Worm (Caenorhabditis elegans) whole organism, early embryonic: ENCODE measurements around the gene his-70.

Experiments
- ama-1 ChIP-seq: fragments of 150-350 bp; optimal IDR thresholded peaks from 2 replicates; lab custom pipeline; 2014
- ceh-36 ChIP-seq: sonication (generic microtip); optimal IDR thresholded peaks from 2 replicates; lab custom pipeline; 2016; ENCODE audit warnings: missing genetic modification characterization, inconsistent platforms, missing compliant biosample characterization
- flt-1 ChIP-seq: fragments of 200-800 bp; sonication (Bioruptor generic); IDR thresholded peaks from 2 replicates; pipeline ENCODE4 v1.3.6; 2022; ENCODE audit warnings: missing genetic modification characterization, missing compliant biosample characterization
- pes-1 ChIP-seq: fragments of 200-800 bp; sonication (Bioruptor generic); IDR thresholded peaks from 2 replicates; pipeline ENCODE4 v1.3.6; 2022; ENCODE audit warnings: missing genetic modification reagents, missing genetic modification characterization, missing compliant biosample characterization
- tbx-11 ChIP-seq: fragments of 200-800 bp; sonication (Bioruptor generic); IDR thresholded peaks from 2 replicates; pipeline ENCODE4 v1.3.6; 2022; ENCODE audit warnings: missing genetic modification characterization, missing compliant biosample characterization
- tbx-37 ChIP-seq: fragments of 200-800 bp; sonication (Bioruptor generic); conservative IDR thresholded peaks from 2 replicates; pipeline ENCODE4 v1.3.6; 2022; ENCODE audit warnings: missing genetic modification reagents, missing genetic modification characterization, missing compliant biosample characterization
- tra-4 ChIP-seq: sonication (generic microtip); optimal IDR thresholded peaks from 2 replicates; lab custom pipeline; 2017; ENCODE audit warnings: missing genetic modification characterization, missing compliant biosample characterization

ce11 chrIII:4087565-4087964, 27.6 kb upstream of the his-70 start:
- no peak for TF ChIP-seq tra-4 (tag; lab: Kevin White, UChicago)
- no peak for TF ChIP-seq ama-1 (lab: Kevin White, UChicago)
- no peak for TF ChIP-seq pes-1 (GFP tag; lab: Robert Waterston, UW)
- TF ChIP-seq ceh-36 (tag; lab: Kevin White, UChicago), result no peak
- TF ChIP-seq tbx-37 (GFP tag; lab: Robert Waterston, UW), result no peak
- TF ChIP-seq tbx-11 (GFP tag; lab: Robert Waterston, UW), result no peak
- no peak for TF ChIP-seq flt-1 (GFP tag; lab: Robert Waterston, UW)
